Fruit fly (Drosophila melanogaster): ENCODE results near the gene PIG-B.

DNA sequence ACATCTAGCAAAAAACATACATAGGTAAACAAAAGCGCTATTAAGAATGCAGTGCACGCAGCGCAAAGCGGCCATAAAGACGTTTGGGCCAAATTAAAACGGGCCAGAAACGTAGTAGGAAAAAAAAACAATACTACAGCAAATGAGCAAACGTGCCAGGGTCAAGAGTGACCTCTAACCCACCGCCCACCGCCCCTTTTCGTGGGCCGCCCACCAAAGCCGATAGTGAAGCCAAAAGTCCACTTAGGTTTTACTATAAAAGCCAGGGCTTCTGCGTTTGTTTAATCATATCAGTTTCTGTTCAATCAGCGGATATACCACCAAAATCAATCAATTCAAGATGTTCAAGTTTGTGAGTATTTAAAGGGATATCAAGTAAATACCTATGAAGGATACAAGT lies 20.6 kb upstream of the PIG-B start, which contains the start of gene CG32266:
- TF ChIP-seq CG8478 (optimal IDR thresholded peaks at IDR 0.05) (no peak), CTCF (optimal IDR thresholded peaks at IDR 0.05) (no peak)
